Fruit fly (Drosophila melanogaster): ENCODE results near the gene CG13607.

CG13607 gene

dm6 chr3R:24116180-24116579 is at the start of gene CG13607:
Gene CG13607 (minus strand): TSS chr3R:24116322.
- TF ChIP-seq CG10462 (GFP tag; optimal IDR thresholded peaks at IDR 0.05) = no peak
- TF ChIP-seq Dbx (GFP tag; IDR thresholded peaks at IDR 0.05) = no peak
- no peak for TF ChIP-seq CG11723 (GFP tag; optimal IDR thresholded peaks at IDR 0.05)
- no peak for TF ChIP-seq Bgb (GFP tag; IDR thresholded peaks at IDR 0.05; ENCODE audit: partially characterized antibody)
- TF ChIP-seq Lhr (GFP tag; optimal IDR thresholded peaks at IDR 0.05) = no peak
- TF ChIP-seq nom (GFP tag; optimal IDR thresholded peaks at IDR 0.05) = peak; percentile 21
- no peak for TF ChIP-seq CG18011 (GFP tag; optimal IDR thresholded peaks at IDR 0.05)
- no peak for TF ChIP-seq CG12299 (tag; optimal IDR thresholded peaks at IDR 0.05)
- TF ChIP-seq CG10431 (GFP tag; optimal IDR thresholded peaks at IDR 0.05) = no peak
- TF ChIP-seq CG2199 (GFP tag; IDR thresholded peaks at IDR 0.05) = no peak
- no peak for TF ChIP-seq CG1529 (GFP tag; optimal IDR thresholded peaks at IDR 0.05)
- TF ChIP-seq exex (tag; optimal IDR thresholded peaks at IDR 0.05) = peak; percentile 93
- TF ChIP-seq CG9876 (GFP tag; optimal IDR thresholded peaks at IDR 0.05) = no peak
- no peak for TF ChIP-seq CG18619 (GFP tag; optimal IDR thresholded peaks at IDR 0.05)
- no peak for TF ChIP-seq pfk (GFP tag; optimal IDR thresholded peaks at IDR 0.05)
- TF ChIP-seq jumu (GFP tag; optimal IDR thresholded peaks at IDR 0.05) = no peak
- TF ChIP-seq gce (GFP tag; IDR thresholded peaks at IDR 0.05) = no peak
- TF ChIP-seq CG15601 (tag; optimal IDR thresholded peaks at IDR 0.05) = no peak
- no peak for TF ChIP-seq luna (GFP tag; optimal IDR thresholded peaks at IDR 0.05)
- TF ChIP-seq zf30C (GFP tag; optimal IDR thresholded peaks at IDR 0.05) = no peak
- no peak for TF ChIP-seq dysf (GFP tag; IDR thresholded peaks at IDR 0.05)
- peak; percentile 20 for TF ChIP-seq Med (GFP tag)
- no peak for TF ChIP-seq disco-r (GFP tag; optimal IDR thresholded peaks at IDR 0.05)
- TF ChIP-seq sug (tag; optimal IDR thresholded peaks at IDR 0.05) = peak; percentile 33
- TF ChIP-seq HmgZ (tag; optimal IDR thresholded peaks at IDR 0.05) = no peak
- TF ChIP-seq onecut (GFP tag; IDR thresholded peaks at IDR 0.05) = no peak
- no peak for TF ChIP-seq tio (GFP tag; optimal IDR thresholded peaks at IDR 0.05)
- TF ChIP-seq CG8089 (GFP tag; optimal IDR thresholded peaks at IDR 0.05) = no peak
- TF ChIP-seq NfI (GFP tag; optimal IDR thresholded peaks at IDR 0.05) = no peak
- peak; percentile 33 for TF ChIP-seq mirr (GFP tag; optimal IDR thresholded peaks at IDR 0.05)
- no peak for TF ChIP-seq Sry-β (GFP tag; optimal IDR thresholded peaks at IDR 0.05)
- TF ChIP-seq CG14710 (tag; optimal IDR thresholded peaks at IDR 0.05) = no peak
- TF ChIP-seq CkIIα-i1 (GFP tag; IDR thresholded peaks at IDR 0.05) = no peak
- no peak for TF ChIP-seq CG13287 (GFP tag; IDR thresholded peaks at IDR 0.05; ENCODE audit: partially characterized antibody)
- TF ChIP-seq CG30020 (tag; optimal IDR thresholded peaks at IDR 0.05) = no peak
- TF ChIP-seq NC2α (GFP tag; optimal IDR thresholded peaks at IDR 0.05) = no peak
- no peak for TF ChIP-seq CG34422 (GFP tag; IDR thresholded peaks at IDR 0.05)
- TF ChIP-seq unc-4 (GFP tag; IDR thresholded peaks at IDR 0.05; ENCODE audit: partially characterized antibody) = no peak
- TF ChIP-seq Dref (GFP tag; IDR thresholded peaks at IDR 0.05) = no peak
- no peak for TF ChIP-seq CG6689 (GFP tag; IDR thresholded peaks at IDR 0.05)
- no peak for TF ChIP-seq Atf6 (GFP tag; IDR thresholded peaks at IDR 0.05)
- no peak for TF ChIP-seq ara (GFP tag; IDR thresholded peaks at IDR 0.05)

dm6 chr3R:24163556-24164022 is 47.5 kb upstream of the CG13607 start, which contains the start of gene Apc2:
Gene Apc2 (plus strand): TSS chr3R:24163966.
- TF ChIP-seq pho (GFP tag; optimal IDR thresholded peaks at IDR 0.05) (peak; percentile 2), Xbp1 (GFP tag; optimal IDR thresholded peaks at IDR 0.05) (peak; percentile 69), onecut (GFP tag; IDR thresholded peaks at IDR 0.05) (0 out of 2 replicates have a peak, but pooled peaks have one; percentile 24), CG2116 (GFP tag; optimal IDR thresholded peaks at IDR 0.05) (peak; percentile 58), HHEX (GFP tag; optimal IDR thresholded peaks at IDR 0.05) (peak; percentile 1), CkIIα-i1 (GFP tag; IDR thresholded peaks at IDR 0.05) (no peak), CG6854 (GFP tag; optimal IDR thresholded peaks at IDR 0.05) (no peak), CG13424 (tag; optimal IDR thresholded peaks at IDR 0.05) (peak; percentile 67), CG30020 (tag; optimal IDR thresholded peaks at IDR 0.05) (peak; percentile 55), CG1233 (GFP tag; optimal IDR thresholded peaks at IDR 0.05) (peak; percentile 51), tll (GFP tag; optimal IDR thresholded peaks at IDR 0.05) (no peak), Taf1 (GFP tag; IDR thresholded peaks at IDR 0.05) (0 out of 2 replicates have a peak, but pooled peaks have one; percentile 43), Ets65A (GFP tag) (peak; percentile 79), CG1529 (GFP tag; optimal IDR thresholded peaks at IDR 0.05) (no peak)
